Fruit fly (Drosophila melanogaster) whole organism, embryonic: Measurements from ENCODE around the gene mTerf3.

ENCODE experiments used
- Antp ChIP-seq: fragments of 200-800 bp; sonication (Bioruptor generic); optimal IDR thresholded peaks from 3 replicates; lab custom pipeline; 2016; ENCODE audit warnings: missing biosample characterization, missing genetic modification characterization
- BEAF-32 ChIP-seq: fragments of 200-800 bp; sonication (Bioruptor generic); optimal IDR thresholded peaks from 3 replicates; lab custom pipeline; 2017; ENCODE audit warnings: missing biosample characterization, missing genetic modification characterization, mild to moderate bottlenecking, moderate library complexity, missing genetic modification reagents
- CG10147 ChIP-seq: fragments of 200-800 bp; sonication (Bioruptor generic); optimal IDR thresholded peaks from 2 replicates; lab custom pipeline; 2019; ENCODE audit warnings: missing biosample characterization, mild to moderate bottlenecking, missing genetic modification characterization, moderate library complexity
- CG10979 ChIP-seq: fragments of 200-800 bp; sonication (Bioruptor generic); optimal IDR thresholded peaks from 2 replicates; lab custom pipeline; 2018; ENCODE audit warnings: missing biosample characterization, mild to moderate bottlenecking, missing genetic modification characterization, moderate library complexity
- CG12104 ChIP-seq: fragments of 200-800 bp; sonication (Bioruptor generic); optimal IDR thresholded peaks from 3 replicates; lab custom pipeline; 2016; ENCODE audit warnings: missing biosample characterization, missing genetic modification characterization
- CG12769 ChIP-seq: fragments of 200-800 bp; sonication (Bioruptor generic); optimal IDR thresholded peaks from 2 replicates; lab custom pipeline; 2019; ENCODE audit warnings: missing biosample characterization, mild to moderate bottlenecking, missing genetic modification characterization, moderate library complexity
- CG13424 ChIP-seq: fragments of 200-800 bp; sonication (Bioruptor generic); optimal IDR thresholded peaks from 2 replicates; lab custom pipeline; 2019; ENCODE audit warnings: missing biosample characterization, mild to moderate bottlenecking, missing genetic modification characterization, moderate library complexity
- CG14667 ChIP-seq: fragments of 200-800 bp; sonication (Bioruptor generic); IDR thresholded peaks from 2 replicates; pipeline ENCODE4 v1.3.6; 2022; ENCODE audit warnings: missing biosample characterization, missing genetic modification characterization
- CG15073 ChIP-seq: fragments of 200-800 bp; sonication (Bioruptor generic); optimal IDR thresholded peaks from 2 replicates; lab custom pipeline; 2016; ENCODE audit warnings: missing biosample characterization, missing genetic modification characterization
- CG15479 ChIP-seq: fragments of 200-800 bp; sonication (Bioruptor generic); optimal IDR thresholded peaks from 3 replicates; lab custom pipeline; 2019; ENCODE audit warnings: missing biosample characterization, mild to moderate bottlenecking, missing genetic modification characterization, moderate library complexity
- CG30403 ChIP-seq: fragments of 200-800 bp; sonication (Bioruptor generic); optimal IDR thresholded peaks from 3 replicates; lab custom pipeline; 2016; ENCODE audit warnings: missing biosample characterization, missing genetic modification characterization
- CG30431 ChIP-seq: fragments of 200-800 bp; sonication (Bioruptor generic); optimal IDR thresholded peaks from 2 replicates; lab custom pipeline; 2017; ENCODE audit warnings: missing biosample characterization, missing genetic modification characterization
- CG3847 ChIP-seq: fragments of 200-800 bp; sonication (Bioruptor generic); IDR thresholded peaks from 2 replicates; pipeline ENCODE4 v1.3.6; 2022; ENCODE audit warnings: missing biosample characterization, missing genetic modification characterization
- CG3995 ChIP-seq: fragments of 200-800 bp; sonication (Bioruptor generic); optimal IDR thresholded peaks from 3 replicates; lab custom pipeline; 2016; ENCODE audit warnings: missing biosample characterization, missing genetic modification characterization
- CG43689 ChIP-seq: fragments of 200-800 bp; sonication (Bioruptor generic); IDR thresholded peaks from 2 replicates; pipeline ENCODE4 v1.3.6; 2022; ENCODE audit warnings: missing biosample characterization, missing genetic modification characterization
- CG9876 ChIP-seq: fragments of 200-800 bp; sonication (Bioruptor generic); optimal IDR thresholded peaks from 2 replicates; lab custom pipeline; 2016; ENCODE audit warnings: missing biosample characterization, missing genetic modification characterization
- CrebB ChIP-seq: fragments of 200-800 bp; sonication (Bioruptor generic); optimal IDR thresholded peaks from 3 replicates; lab custom pipeline; 2018; ENCODE audit warnings: missing biosample characterization, mild to moderate bottlenecking, missing genetic modification characterization
- D19A ChIP-seq: fragments of 200-800 bp; optimal IDR thresholded peaks from 3 replicates; lab custom pipeline; 2019; ENCODE audit warnings: missing biosample characterization, mild to moderate bottlenecking, missing genetic modification characterization, moderate library complexity
- Ets65A ChIP-seq: fragments of 200-800 bp; sonication (Bioruptor generic); peaks from one replicate; lab custom pipeline; 2016; ENCODE audit warnings: missing biosample characterization, missing genetic modification characterization
- Fer2 ChIP-seq: fragments of 200-800 bp; sonication (Bioruptor generic); optimal IDR thresholded peaks from 2 replicates; lab custom pipeline; 2018; ENCODE audit warnings: missing biosample characterization, mild to moderate bottlenecking, missing genetic modification characterization, moderate library complexity
- Fer3 ChIP-seq: fragments of 200-800 bp; sonication (Bioruptor generic); optimal IDR thresholded peaks from 2 replicates; lab custom pipeline; 2018; ENCODE audit warnings: missing biosample characterization, mild to moderate bottlenecking, missing genetic modification characterization, moderate library complexity
- Gug ChIP-seq: fragments of 200-800 bp; sonication (Bioruptor generic); IDR thresholded peaks from 4 replicates; pipeline ENCODE4 v1.3.6; 2022; ENCODE audit warnings: missing biosample characterization, missing genetic modification characterization
- Lhr ChIP-seq: fragments of 200-800 bp; sonication (Bioruptor generic); optimal IDR thresholded peaks from 3 replicates; lab custom pipeline; 2017; ENCODE audit warnings: mild to moderate bottlenecking, missing biosample characterization, missing genetic modification reagents, missing genetic modification characterization
- MBD-R2 ChIP-seq: fragments of 200-800 bp; sonication (Bioruptor generic); IDR thresholded peaks from 2 replicates; pipeline ENCODE4 v1.3.6; 2022; ENCODE audit warnings: missing biosample characterization, missing genetic modification characterization
- Med ChIP-seq: fragments of 200-800 bp; sonication (Bioruptor generic); peaks from one replicate; lab custom pipeline; 2016; ENCODE audit warnings: missing biosample characterization, missing genetic modification characterization, mild to moderate bottlenecking, inconsistent platforms, moderate library complexity
- Mes4 ChIP-seq: fragments of 200-800 bp; sonication (Bioruptor generic); optimal IDR thresholded peaks from 2 replicates; lab custom pipeline; 2016; ENCODE audit warnings: missing biosample characterization, missing genetic modification characterization
- Ravus ChIP-seq: fragments of 200-800 bp; sonication (Bioruptor generic); IDR thresholded peaks from 2 replicates; pipeline ENCODE4 v1.3.6; 2022; ENCODE audit warnings: missing biosample characterization, missing genetic modification characterization
- Ssrp ChIP-seq: fragments of 200-800 bp; sonication (Bioruptor generic); optimal IDR thresholded peaks from 2 replicates; lab custom pipeline; 2018; ENCODE audit warnings: missing biosample characterization, mild to moderate bottlenecking, missing genetic modification characterization, moderate library complexity
- Xbp1 ChIP-seq: fragments of 200-800 bp; sonication (Bioruptor generic); optimal IDR thresholded peaks from 3 replicates; lab custom pipeline; 2016; ENCODE audit warnings: missing biosample characterization, mild to moderate bottlenecking, missing genetic modification characterization
- abd-A ChIP-seq: fragments of 200-800 bp; sonication (Bioruptor generic); optimal IDR thresholded peaks from 3 replicates; lab custom pipeline; 2019; ENCODE audit warnings: missing biosample characterization, mild to moderate bottlenecking, missing genetic modification characterization, moderate library complexity
- bcd ChIP-seq: fragments of 200-800 bp; sonication (Bioruptor generic); optimal IDR thresholded peaks from 2 replicates; lab custom pipeline; 2017; ENCODE audit warnings: missing biosample characterization, mild to moderate bottlenecking, missing genetic modification characterization
- cas ChIP-seq: fragments of 200-800 bp; sonication (Bioruptor generic); IDR thresholded peaks from 2 replicates; pipeline ENCODE4 v1.3.6; 2022; ENCODE audit warnings: missing biosample characterization, missing genetic modification characterization
- ci ChIP-seq: fragments of 200-800 bp; sonication (Bioruptor generic); IDR thresholded peaks from 3 replicates; pipeline ENCODE4 v1.3.6; 2022; ENCODE audit warnings: missing biosample characterization, missing genetic modification characterization
- corto ChIP-seq: fragments of 200-800 bp; sonication (Bioruptor generic); optimal IDR thresholded peaks from 2 replicates; lab custom pipeline; 2016; ENCODE audit warnings: missing biosample characterization, mild to moderate bottlenecking, missing genetic modification characterization, moderate library complexity
- croc ChIP-seq: fragments of 200-800 bp; sonication (Bioruptor generic); conservative IDR thresholded peaks from 3 replicates; pipeline ENCODE4 v1.3.6; 2022; ENCODE audit warnings: missing biosample characterization, missing genetic modification characterization
- dysf ChIP-seq: fragments of 200-800 bp; sonication (Bioruptor generic); IDR thresholded peaks from 3 replicates; pipeline ENCODE4 v1.3.6; 2022; ENCODE audit warnings: missing biosample characterization, missing genetic modification characterization
- eve ChIP-seq, 2 experiments: fragments of >200 bp; optimal IDR thresholded peaks; 2 replicates each; lab custom pipeline; 2017; ENCODE audit warnings: missing biosample characterization in 2 of 2, missing genetic modification characterization in 2 of 2
- exex ChIP-seq: fragments of 200-800 bp; sonication (Bioruptor generic); optimal IDR thresholded peaks from 4 replicates; lab custom pipeline; 2018; ENCODE audit warnings: missing biosample characterization, mild to moderate bottlenecking, missing genetic modification characterization, moderate library complexity
- gem ChIP-seq: fragments of 200-800 bp; sonication (Bioruptor generic); optimal IDR thresholded peaks from 2 replicates; lab custom pipeline; 2019; ENCODE audit warnings: missing biosample characterization, mild to moderate bottlenecking, missing genetic modification characterization, moderate library complexity
- gsb ChIP-seq: fragments of 200-800 bp; sonication (Bioruptor generic); IDR thresholded peaks from 2 replicates; pipeline ENCODE4 v1.3.6; 2022; ENCODE audit warnings: missing biosample characterization, missing genetic modification characterization
- gsb-n ChIP-seq: fragments of 200-800 bp; sonication (Bioruptor generic); optimal IDR thresholded peaks from 3 replicates; lab custom pipeline; 2018; ENCODE audit warnings: missing biosample characterization, mild to moderate bottlenecking, missing genetic modification characterization
- ham ChIP-seq: fragments of 200-800 bp; sonication (Bioruptor generic); IDR thresholded peaks from 2 replicates; pipeline ENCODE4 v1.3.6; 2022; ENCODE audit warnings: missing biosample characterization, missing genetic modification characterization
- jigr1 ChIP-seq: fragments of 200-800 bp; sonication (Bioruptor generic); IDR thresholded peaks from 3 replicates; pipeline ENCODE4 v1.3.6; 2022; ENCODE audit warnings: missing biosample characterization, missing genetic modification characterization
- maf-S ChIP-seq: fragments of 200-800 bp; sonication (Bioruptor generic); optimal IDR thresholded peaks from 2 replicates; lab custom pipeline; 2016; ENCODE audit warnings: missing biosample characterization, missing genetic modification characterization
- mirr ChIP-seq: fragments of 200-800 bp; sonication (Bioruptor generic); optimal IDR thresholded peaks from 3 replicates; lab custom pipeline; 2018; ENCODE audit warnings: missing biosample characterization, mild to moderate bottlenecking, missing genetic modification characterization
- mld ChIP-seq: fragments of 200-800 bp; sonication (Bioruptor generic); IDR thresholded peaks from 3 replicates; pipeline ENCODE4 v1.3.6; 2022; ENCODE audit warnings: missing biosample characterization, missing genetic modification characterization; ENCODE audit not compliant: partially characterized antibody
- onecut ChIP-seq: fragments of 200-800 bp; sonication (Bioruptor generic); IDR thresholded peaks from 2 replicates; pipeline ENCODE4 v1.3.6; 2022; ENCODE audit warnings: missing biosample characterization, missing genetic modification characterization
- otp ChIP-seq: fragments of 200-800 bp; sonication (Bioruptor generic); IDR thresholded peaks from 3 replicates; pipeline ENCODE4, ENCODE4 v1.3.6; 2022; ENCODE audit warnings: missing biosample characterization, missing genetic modification characterization
- toy ChIP-seq: fragments of 200-800 bp; sonication (Bioruptor generic); IDR thresholded peaks from 2 replicates; pipeline ENCODE4 v1.3.6; 2022; ENCODE audit warnings: missing biosample characterization, missing genetic modification characterization
- unpg ChIP-seq: fragments of 200-800 bp; sonication (Bioruptor generic); optimal IDR thresholded peaks from 3 replicates; lab custom pipeline; 2018; ENCODE audit warnings: missing biosample characterization, mild to moderate bottlenecking, missing genetic modification characterization, moderate library complexity

The mTerf3 gene

DNA sequence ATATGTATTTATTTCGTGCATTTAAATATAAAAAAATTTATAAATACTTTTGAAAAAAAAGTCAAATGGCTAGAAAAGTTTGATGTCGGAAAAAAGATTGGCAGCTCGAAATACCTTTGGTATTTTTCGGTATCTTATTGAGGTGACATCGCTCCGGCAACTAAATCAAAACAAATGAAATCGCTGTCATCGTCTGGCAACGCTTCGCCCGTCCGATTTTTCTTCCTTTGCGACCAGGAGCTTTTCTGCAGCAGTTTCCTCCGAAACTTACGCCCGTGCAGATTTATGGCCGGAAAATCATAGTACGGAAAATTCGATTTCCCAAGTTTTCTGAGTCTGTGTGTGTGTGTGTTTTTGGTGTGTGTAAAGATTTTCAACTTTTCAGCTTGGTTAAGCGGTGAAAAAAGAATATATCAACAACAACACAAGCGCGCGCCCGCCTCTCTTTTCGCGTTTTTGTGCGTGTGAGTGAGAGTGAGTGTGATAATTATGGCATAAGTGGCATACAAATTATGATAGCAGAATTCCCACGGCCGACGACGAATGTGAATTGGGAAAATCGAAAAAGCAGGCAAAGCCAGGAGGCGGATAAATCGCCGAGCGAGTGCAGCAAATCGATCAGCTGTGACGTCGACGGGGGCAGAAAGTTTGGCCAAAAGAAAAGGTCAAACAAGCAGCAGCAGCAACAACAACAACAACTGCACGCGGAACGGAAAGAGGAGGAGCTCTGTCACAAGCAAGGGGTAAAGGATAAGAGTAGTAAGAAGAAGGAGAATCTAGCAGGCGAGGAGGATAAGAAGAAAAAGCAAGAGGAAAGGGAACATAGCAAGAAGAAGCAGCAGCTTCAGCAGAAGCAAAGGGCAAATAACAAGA, 23.2 kb downstream of the mTerf3 start, which contains the start of gene CG32425 (continued):
- TF ChIP-seq Lhr (peak; percentile 63), Mes4 (GFP tag; lab: Kevin White, UChicago) (no peak), CG10979 (tag; lab: Kevin White, UChicago) (no peak), CG3995 (GFP tag; lab: Kevin White, UChicago) (peak; percentile 42), cas (GFP tag; lab: Robert Waterston, UW) (no peak), unpg (GFP tag; lab: Kevin White, UChicago) (no peak), gem (tag; lab: Kevin White, UChicago) (peak; percentile 48), mld (no peak), CG14667 (no peak), CG15073 (GFP tag; lab: Kevin White, UChicago) (no peak), maf-S (GFP tag; lab: Kevin White, UChicago) (no peak), CG9876 (GFP tag; lab: Kevin White, UChicago) (no peak), Fer2 (no peak), bcd (GFP tag; lab: Kevin White, UChicago) (no peak), CG10147 (no peak), CG30431 (GFP tag; lab: Kevin White, UChicago) (no peak), jigr1 (GFP tag; lab: Robert Waterston, UW) (no peak), CG30403 (GFP tag; lab: Kevin White, UChicago) (peak; percentile 33), dysf (GFP tag; lab: Robert Waterston, UW) (no peak), abd-A (tag; lab: Kevin White, UChicago) (no peak), Med (GFP tag; lab: Kevin White, UChicago) (peak; percentile 41), CG12104 (no peak), mirr (GFP tag; lab: Kevin White, UChicago) (no peak), Ssrp (tag; lab: Kevin White, UChicago) (no peak), Xbp1 (GFP tag; lab: Kevin White, UChicago) (peak; percentile 1), CG15479 (GFP tag; lab: Kevin White, UChicago) (no peak), eve (GFP tag; optimal IDR thresholded peaks at IDR 0.05; lab: Kevin White, UChicago) (no peak), MBD-R2 (GFP tag; lab: Robert Waterston, UW) (peak; percentile 62), onecut (GFP tag; lab: Robert Waterston, UW) (0 out of 2 replicates have a peak, but pooled peaks have one; percentile 27), Ravus (no peak), CG12769 (tag; lab: Kevin White, UChicago) (peak; percentile 7), corto (GFP tag; lab: Kevin White, UChicago) (no peak), exex (tag; lab: Kevin White, UChicago) (peak; percentile 80), ham (GFP tag; lab: Robert Waterston, UW) (no peak), Gug (GFP tag; lab: Robert Waterston, UW) (no peak), CG13424 (tag; lab: Kevin White, UChicago) (no peak), toy (GFP tag; lab: Robert Waterston, UW) (no peak), gsb-n (tag; lab: Kevin White, UChicago) (no peak), otp (GFP tag; lab: Robert Waterston, UW) (no peak), ci (GFP tag; lab: Robert Waterston, UW) (no peak), croc (no peak), CG43689 (GFP tag; lab: Robert Waterston, UW) (no peak), gsb (no peak), CrebB (tag; lab: Kevin White, UChicago) (no peak), D19A (tag; lab: Kevin White, UChicago) (no peak), Ets65A (GFP tag; lab: Kevin White, UChicago) (peak; percentile 84), CG3847 (GFP tag; lab: Robert Waterston, UW) (peak; percentile 23; the same call in 1 of the 2 replicates), Antp (GFP tag; lab: Kevin White, UChicago) (no peak), Fer3 (tag; lab: Kevin White, UChicago) (peak; percentile 33), BEAF-32 (GFP tag; lab: Kevin White, UChicago) (peak; percentile 35)
